Worm (Caenorhabditis elegans): ENCODE data around the gene mig-13.

ce11 chrX:4794062-4794461 is 5.9 kb downstream of the mig-13 start:
- TF ChIP-seq flt-1 (GFP tag; IDR thresholded peaks at IDR 0.05) (no peak), cog-1 (tag; optimal IDR thresholded peaks at IDR 0.05) (no peak), med-1 (GFP tag; optimal IDR thresholded peaks at IDR 0.05; ENCODE audit: insufficient read depth) (no peak), klf-2 (GFP tag; conservative IDR thresholded peaks at IDR 0.05) (no peak), tab-1 (GFP tag; IDR thresholded peaks at IDR 0.05) (no peak)
